Fruit fly (Drosophila melanogaster) whole organism: ENCODE measurements around the gene CG31974.

Experiments used
- CG8478 ChIP-seq: fragments of >200 bp; optimal IDR thresholded peaks from 2 replicates; lab custom pipeline; 2018; ENCODE audit warnings: inconsistent platforms
- Dll ChIP-seq: fragments of >200 bp; optimal IDR thresholded peaks from 2 replicates; lab custom pipeline; 2017
- EcR ChIP-seq, 2 experiments: fragments of >200 bp; optimal IDR thresholded peaks; 2 replicates each; lab custom pipeline; 2017; ENCODE audit warnings: missing biosample characterization in 2 of 2, missing genetic modification characterization in 2 of 2, missing genetic modification reagents in 2 of 2
- pan ChIP-seq: fragments of >200 bp; optimal IDR thresholded peaks from 2 replicates; lab custom pipeline; 2017
- psq ChIP-seq: fragments of >200 bp; optimal IDR thresholded peaks from 2 replicates; lab custom pipeline; 2017
- usp ChIP-seq: fragments of >200 bp; optimal IDR thresholded peaks from 2 replicates; lab custom pipeline; 2017; ENCODE audit warnings: missing biosample characterization, missing genetic modification characterization, mixed read lengths

The CG31974 gene

dm6 chr2L:107032-107431 is 35.9 kb downstream of the CG31974 start:
- TF ChIP-seq usp (GFP tag; lab: Kevin White, UChicago) (no peak), Dll (no peak), CG8478 (lab: Kevin White, UChicago) (no peak), psq (lab: Kevin White, UChicago) (no peak), pan (lab: Kevin White, UChicago) (no peak), EcR (GFP tag; optimal IDR thresholded peaks at IDR 0.05; lab: Kevin White, UChicago) (no peak)

- TF ChIP-seq psq (lab: Kevin White, UChicago) (no peak), EcR (GFP tag; optimal IDR thresholded peaks at IDR 0.05; lab: Kevin White, UChicago) (no peak), Dll (no peak), pan (lab: Kevin White, UChicago) (no peak), CG8478 (lab: Kevin White, UChicago) (no peak), usp (GFP tag; lab: Kevin White, UChicago) (no peak)
These were observed 36.4 kb downstream of the CG31974 start, which contains the start of the genes Nhe1 and Sam-S for dm6 chr2L:106540-106939. Nhe1 (minus strand) TSS chr2L:106732. Sam-S (plus strand) TSS chr2L:106903.

dm6 chr2L:102161-102761 is 40.6 kb downstream of the CG31974 start, which contains the start of gene Creld:
Creld (plus strand) TSS chr2L:102380.
- no peak for TF ChIP-seq CG8478 (lab: Kevin White, UChicago)
- TF ChIP-seq Dll = no peak
- TF ChIP-seq psq (lab: Kevin White, UChicago) = no peak
- TF ChIP-seq EcR (GFP tag; optimal IDR thresholded peaks at IDR 0.05; lab: Kevin White, UChicago) = no peak
- TF ChIP-seq usp (GFP tag; lab: Kevin White, UChicago) = no peak
- no peak for TF ChIP-seq pan (lab: Kevin White, UChicago)

DNA sequence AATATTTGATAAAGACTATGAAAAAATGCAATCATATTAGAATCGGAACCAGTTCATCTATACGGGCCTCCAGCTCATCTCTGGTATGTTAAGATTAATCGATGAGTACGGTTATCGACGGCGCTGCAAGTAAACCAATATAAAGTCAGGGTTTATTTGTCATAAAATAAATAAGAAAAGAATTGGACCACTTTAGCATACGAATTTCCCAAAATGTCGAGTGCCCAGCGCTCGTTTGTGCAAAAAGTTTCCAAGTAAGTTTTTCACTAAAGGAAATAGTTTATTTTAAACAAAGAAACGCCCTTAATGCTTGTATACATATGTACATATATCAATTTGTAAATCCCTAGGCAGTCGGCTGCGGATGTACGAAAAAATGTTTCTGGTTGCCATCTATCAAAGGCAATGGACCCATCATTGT is 48.2 kb downstream of the CG31974 start, which contains the start of gene Zir:
Gene Zir, plus strand, starts transcription at position 101 of the 421 bp plus-strand sequence.
- TF ChIP-seq usp (GFP tag; lab: Kevin White, UChicago) = no peak
- no peak for TF ChIP-seq psq (lab: Kevin White, UChicago)
- no peak for TF ChIP-seq EcR (GFP tag; optimal IDR thresholded peaks at IDR 0.05; lab: Kevin White, UChicago)
- no peak for TF ChIP-seq CG8478 (lab: Kevin White, UChicago)
- TF ChIP-seq pan (lab: Kevin White, UChicago) = no peak
- TF ChIP-seq Dll = no peak

DNA sequence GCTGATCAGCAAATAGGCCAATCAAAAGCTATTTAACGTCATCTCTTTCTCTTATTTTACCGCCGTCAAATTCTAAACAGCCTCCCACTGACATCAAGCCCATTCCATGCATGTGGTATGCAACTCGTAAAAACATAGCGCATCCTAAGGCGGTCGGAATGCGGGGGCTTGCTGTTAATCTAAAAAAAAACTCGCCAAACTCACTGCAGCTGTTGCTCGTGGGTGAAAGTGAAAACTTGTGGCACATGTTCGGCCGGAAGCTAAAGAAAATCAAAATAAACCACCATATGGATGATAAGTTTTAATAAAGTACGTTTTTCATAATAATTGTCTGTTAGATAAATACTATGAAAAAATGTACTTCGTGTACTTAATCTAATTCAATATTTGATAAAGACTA is 48.8 kb downstream of the CG31974 start:
- TF ChIP-seq psq (lab: Kevin White, UChicago) (no peak), pan (lab: Kevin White, UChicago) (no peak)

- TF ChIP-seq usp (GFP tag; lab: Kevin White, UChicago) (no peak), Dll (no peak), pan (lab: Kevin White, UChicago) (no peak), CG8478 (lab: Kevin White, UChicago) (no peak), psq (lab: Kevin White, UChicago) (no peak), EcR (GFP tag; optimal IDR thresholded peaks at IDR 0.05; lab: Kevin White, UChicago) (no peak)
These were observed 49.9 kb downstream of the CG31974 start for dm6 chr2L:92993-93392.

- no peak for TF ChIP-seq pan (lab: Kevin White, UChicago)
- TF ChIP-seq psq (lab: Kevin White, UChicago) = no peak
- no peak for TF ChIP-seq usp (GFP tag; lab: Kevin White, UChicago)
- TF ChIP-seq EcR (GFP tag; optimal IDR thresholded peaks at IDR 0.05; lab: Kevin White, UChicago) = no peak
- TF ChIP-seq Dll = no peak
- no peak for TF ChIP-seq CG8478 (lab: Kevin White, UChicago)
These were observed 51.1 kb downstream of the CG31974 start for dm6 chr2L:91830-92229.

DNA sequence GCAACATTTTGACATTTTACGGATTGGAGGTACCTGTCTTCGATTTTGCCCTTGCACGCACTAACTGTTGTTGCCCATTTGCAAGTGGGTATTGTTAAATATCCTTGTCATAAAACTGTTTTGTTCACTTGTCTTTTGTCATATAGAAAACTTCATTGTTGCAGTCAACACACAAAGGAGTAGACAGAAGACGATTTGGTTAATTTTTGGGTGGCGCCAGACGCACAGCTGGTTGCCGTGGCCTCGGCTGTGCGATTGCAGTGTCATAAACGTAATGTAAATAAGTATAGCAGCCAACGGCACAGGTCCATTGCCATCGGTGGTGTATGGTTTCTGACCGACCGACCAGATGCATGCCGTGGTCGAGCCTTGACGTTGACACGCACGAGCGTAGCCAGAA is 51.6 kb downstream of the CG31974 start:
- TF ChIP-seq Dll = no peak
- no peak for TF ChIP-seq CG8478 (lab: Kevin White, UChicago)
- TF ChIP-seq EcR (GFP tag; optimal IDR thresholded peaks at IDR 0.05; lab: Kevin White, UChicago) = no peak
- TF ChIP-seq psq (lab: Kevin White, UChicago) = no peak
- TF ChIP-seq usp (GFP tag; lab: Kevin White, UChicago) = no peak
- TF ChIP-seq pan (lab: Kevin White, UChicago) = no peak
